Fruit fly (Drosophila melanogaster): ENCODE data around the gene Ubc87F.

Ubc87F gene

dm6 chr3R:13713541-13713940, 4.4 kb downstream of the Ubc87F start (continued):
- TF ChIP-seq CG4424 (GFP tag; optimal IDR thresholded peaks at IDR 0.05) (peak; percentile 51), so (GFP tag; IDR thresholded peaks at IDR 0.05) (0 out of 3 replicates have a peak, but pooled peaks have one; percentile 23), CG15514 (GFP tag; optimal IDR thresholded peaks at IDR 0.05) (no peak), CG33557 (GFP tag; optimal IDR thresholded peaks at IDR 0.05) (peak; percentile 33), CG18619 (GFP tag; optimal IDR thresholded peaks at IDR 0.05) (peak; percentile 8), CG32767 (GFP tag; IDR thresholded peaks at IDR 0.05) (no peak), CG7271 (tag; optimal IDR thresholded peaks at IDR 0.05) (peak; percentile 49), nau (GFP tag; optimal IDR thresholded peaks at IDR 0.05) (peak; percentile 15), CG12659 (GFP tag; optimal IDR thresholded peaks at IDR 0.05) (peak; percentile 8), HHEX (GFP tag; optimal IDR thresholded peaks at IDR 0.05) (peak; percentile 14), CG12104 (GFP tag; optimal IDR thresholded peaks at IDR 0.05) (peak; percentile 24), sc (optimal IDR thresholded peaks at IDR 0.05) (no peak), sc (GFP tag; optimal IDR thresholded peaks at IDR 0.05) (peak; percentile 28), tap (tag; optimal IDR thresholded peaks at IDR 0.05) (peak; percentile 25), CG5180 (GFP tag; optimal IDR thresholded peaks at IDR 0.05) (peak; percentile 16), unpg (GFP tag; optimal IDR thresholded peaks at IDR 0.05) (peak; percentile 53), chif (GFP tag; optimal IDR thresholded peaks at IDR 0.05) (no peak), D (optimal IDR thresholded peaks at IDR 0.05) (no peak), D (GFP tag; optimal IDR thresholded peaks at IDR 0.05) (peak; percentile 33), trem (tag; optimal IDR thresholded peaks at IDR 0.05) (peak; percentile 58), NC2β (GFP tag; optimal IDR thresholded peaks at IDR 0.05) (no peak), CG17829 (tag; optimal IDR thresholded peaks at IDR 0.05) (peak; percentile 68), CG10209 (GFP tag; optimal IDR thresholded peaks at IDR 0.05) (peak; percentile 37), Ssrp (tag; optimal IDR thresholded peaks at IDR 0.05) (peak; percentile 49), Sox102F (GFP tag; optimal IDR thresholded peaks at IDR 0.05) (peak; percentile 52), CG10979 (tag; optimal IDR thresholded peaks at IDR 0.05) (peak; percentile 58), Hr3 (GFP tag; optimal IDR thresholded peaks at IDR 0.05) (peak; percentile 18), zf30C (GFP tag; optimal IDR thresholded peaks at IDR 0.05) (peak; percentile 68), Fer3 (tag; optimal IDR thresholded peaks at IDR 0.05) (peak; percentile 43), zen (tag; optimal IDR thresholded peaks at IDR 0.05) (peak; percentile 46), Asciz (GFP tag; optimal IDR thresholded peaks at IDR 0.05) (peak; percentile 66), jing (GFP tag; optimal IDR thresholded peaks at IDR 0.05) (no peak), Gsc (GFP tag; IDR thresholded peaks at IDR 0.05) (no peak), CG8944 (GFP tag; optimal IDR thresholded peaks at IDR 0.05) (no peak), CG13894 (tag; optimal IDR thresholded peaks at IDR 0.05) (no peak), ash1 (GFP tag; optimal IDR thresholded peaks at IDR 0.05) (no peak), Xrp1 (GFP tag; IDR thresholded peaks at IDR 0.05) (peak; percentile 58), CG17361 (GFP tag; IDR thresholded peaks at IDR 0.05) (peak; percentile 50; the same call in 2 of the 3 replicates), Bteb2 (GFP tag; optimal IDR thresholded peaks at IDR 0.05) (no peak), CG6254 (GFP tag; optimal IDR thresholded peaks at IDR 0.05) (peak; percentile 34), CG15269 (tag; optimal IDR thresholded peaks at IDR 0.05) (peak; percentile 28), Meics (GFP tag; optimal IDR thresholded peaks at IDR 0.05) (peak; percentile 26), repo (GFP tag; optimal IDR thresholded peaks at IDR 0.05) (no peak), Gug (GFP tag; IDR thresholded peaks at IDR 0.05) (no peak), CG7839 (tag; optimal IDR thresholded peaks at IDR 0.05) (peak; percentile 54), row (GFP tag; IDR thresholded peaks at IDR 0.05) (peak; percentile 59), CG4820 (GFP tag; optimal IDR thresholded peaks at IDR 0.05) (peak; percentile 16), scrt (GFP tag; optimal IDR thresholded peaks at IDR 0.05) (peak; percentile 3), CG8359 (GFP tag; optimal IDR thresholded peaks at IDR 0.05; ENCODE audit: borderline replicate concordance) (peak; percentile 12), Doc3 (GFP tag; IDR thresholded peaks at IDR 0.05; ENCODE audit: partially characterized antibody) (no peak)

Data from whole organism, embryonic.